Worm (Caenorhabditis elegans): ENCODE data around the gene hrpl-1.
A peak's percentile ranks its signal among the peaks of the same experiment; 100 is the strongest.

hrpl-1 gene

ce11 chrII:6889580-6889922 is 9.0 kb upstream of the hrpl-1 start:
- TF ChIP-seq snpc-4 (tag; optimal IDR thresholded peaks at IDR 0.05) (no peak), elt-3 (tag; optimal IDR thresholded peaks at IDR 0.05) (no peak), hlh-1 (tag; optimal IDR thresholded peaks at IDR 0.05) (no peak), ces-1 (GFP tag; optimal IDR thresholded peaks at IDR 0.05) (no peak), unc-62 (GFP tag; optimal IDR thresholded peaks at IDR 0.05) (no peak), nhr-2 (tag; optimal IDR thresholded peaks at IDR 0.05) (no peak), nhr-28 (tag; optimal IDR thresholded peaks at IDR 0.05) (no peak), mab-5 (tag; optimal IDR thresholded peaks at IDR 0.05) (no peak), lin-13 (tag; optimal IDR thresholded peaks at IDR 0.05) (no peak), lin-32 (GFP tag; optimal IDR thresholded peaks at IDR 0.05) (no peak), ham-2 (GFP tag; optimal IDR thresholded peaks at IDR 0.05) (no peak), nhr-76 (tag; optimal IDR thresholded peaks at IDR 0.05) (no peak), M03D4.4 (tag; optimal IDR thresholded peaks at IDR 0.05) (no peak)

ce11 chrII:6890095-6890494 is 8.4 kb upstream of the hrpl-1 start, which contains the start of gene acer-1:
acer-1 (minus strand) TSS chrII:6890400.
- TF ChIP-seq ceh-83 (GFP tag; optimal IDR thresholded peaks at IDR 0.05) = no peak
- TF ChIP-seq mls-2 (tag; optimal IDR thresholded peaks at IDR 0.05) = no peak
- no peak for TF ChIP-seq unc-62 (GFP tag; optimal IDR thresholded peaks at IDR 0.05)
- no peak for TF ChIP-seq ztf-11 (tag; optimal IDR thresholded peaks at IDR 0.05)
- TF ChIP-seq flh-1 (GFP tag; optimal IDR thresholded peaks at IDR 0.05) = no peak
- TF ChIP-seq mep-1 (tag; optimal IDR thresholded peaks at IDR 0.05) = no peak
- no peak for TF ChIP-seq unc-120 (tag; optimal IDR thresholded peaks at IDR 0.05; ENCODE audit: poor library complexity, severe bottlenecking)
- TF ChIP-seq unc-39 (tag; optimal IDR thresholded peaks at IDR 0.05) = no peak
- TF ChIP-seq hlh-1 (tag; optimal IDR thresholded peaks at IDR 0.05) = no peak
- no peak for TF ChIP-seq nhr-2 (tag; optimal IDR thresholded peaks at IDR 0.05)
- TF ChIP-seq tbx-8 (GFP tag; optimal IDR thresholded peaks at IDR 0.05) = no peak
- no peak for TF ChIP-seq ceh-43 (GFP tag; optimal IDR thresholded peaks at IDR 0.05)
- TF ChIP-seq M03D4.4 (tag; optimal IDR thresholded peaks at IDR 0.05) = no peak
- no peak for TF ChIP-seq cnd-1 (tag; optimal IDR thresholded peaks at IDR 0.05)
- TF ChIP-seq snpc-4 (tag; optimal IDR thresholded peaks at IDR 0.05) = no peak
- TF ChIP-seq sem-2 (GFP tag; optimal IDR thresholded peaks at IDR 0.05) = no peak
- TF ChIP-seq elt-3 (tag; optimal IDR thresholded peaks at IDR 0.05) = no peak
- TF ChIP-seq pha-4 (tag; optimal IDR thresholded peaks at IDR 0.05) = no peak

ce11 chrII:6891176-6891575 is 7.4 kb upstream of the hrpl-1 start:
- TF ChIP-seq elt-1 (tag; optimal IDR thresholded peaks at IDR 0.05; ENCODE audit: borderline replicate concordance, insufficient read depth) (no peak), nhr-28 (tag; optimal IDR thresholded peaks at IDR 0.05) (no peak), ham-2 (GFP tag; optimal IDR thresholded peaks at IDR 0.05) (no peak), M03D4.4 (tag; optimal IDR thresholded peaks at IDR 0.05) (no peak), ztf-11 (tag; optimal IDR thresholded peaks at IDR 0.05) (no peak), nhr-76 (tag; optimal IDR thresholded peaks at IDR 0.05) (no peak), ceh-39 (tag; optimal IDR thresholded peaks at IDR 0.05) (no peak), mls-2 (tag; optimal IDR thresholded peaks at IDR 0.05) (no peak), unc-39 (tag; optimal IDR thresholded peaks at IDR 0.05) (no peak), ceh-83 (GFP tag; optimal IDR thresholded peaks at IDR 0.05) (no peak), unc-62 (GFP tag; optimal IDR thresholded peaks at IDR 0.05) (no peak), pha-4 (tag; optimal IDR thresholded peaks at IDR 0.05) (no peak), ces-1 (GFP tag; optimal IDR thresholded peaks at IDR 0.05) (no peak)

ce11 chrII:6891838-6892237 is 6.7 kb upstream of the hrpl-1 start:
- peak; percentile 83 for TF ChIP-seq hlh-1 (tag; optimal IDR thresholded peaks at IDR 0.05)
- TF ChIP-seq lsy-2 (tag; optimal IDR thresholded peaks at IDR 0.05) = no peak

ce11 chrII:6893589-6894245 is 4.8 kb upstream of the hrpl-1 start, which contains the start of gene adal-1:
adal-1 (minus strand) TSS chrII:6893639.
- TF ChIP-seq lsy-2 (tag; optimal IDR thresholded peaks at IDR 0.05) (peak; percentile 61), ces-1 (GFP tag; optimal IDR thresholded peaks at IDR 0.05) (no peak), sptf-1 (tag; optimal IDR thresholded peaks at IDR 0.05) (no peak), snpc-4 (tag; optimal IDR thresholded peaks at IDR 0.05) (no peak)

- TF ChIP-seq unc-120 (tag; optimal IDR thresholded peaks at IDR 0.05; ENCODE audit: poor library complexity, severe bottlenecking) (no peak), snpc-4 (tag; optimal IDR thresholded peaks at IDR 0.05) (no peak), elt-1 (tag; optimal IDR thresholded peaks at IDR 0.05; ENCODE audit: borderline replicate concordance, insufficient read depth) (no peak), ceh-43 (GFP tag; optimal IDR thresholded peaks at IDR 0.05) (no peak), ztf-11 (tag; optimal IDR thresholded peaks at IDR 0.05) (no peak), blmp-1 (tag; optimal IDR thresholded peaks at IDR 0.05) (no peak), ceh-39 (tag; optimal IDR thresholded peaks at IDR 0.05) (no peak), nhr-237 (tag; optimal IDR thresholded peaks at IDR 0.05) (no peak), ham-2 (GFP tag; optimal IDR thresholded peaks at IDR 0.05) (no peak), unc-39 (tag; optimal IDR thresholded peaks at IDR 0.05) (no peak), tbx-8 (GFP tag; optimal IDR thresholded peaks at IDR 0.05) (no peak), unc-62 (GFP tag; optimal IDR thresholded peaks at IDR 0.05) (no peak), sptf-1 (tag; optimal IDR thresholded peaks at IDR 0.05) (no peak), pha-4 (tag; optimal IDR thresholded peaks at IDR 0.05) (no peak), lin-13 (tag; optimal IDR thresholded peaks at IDR 0.05) (no peak), flh-1 (GFP tag; optimal IDR thresholded peaks at IDR 0.05) (no peak), nhr-28 (tag; optimal IDR thresholded peaks at IDR 0.05) (no peak)
Measured at ce11 chrII:6897507-6897906, 1.0 kb upstream of the hrpl-1 start, which contains the start of gene C44B7.11. C44B7.11 (minus strand) TSS chrII:6897540.
